Worm (Caenorhabditis elegans): Measurements from ENCODE around the gene arrd-24.

Gene arrd-24

DNA sequence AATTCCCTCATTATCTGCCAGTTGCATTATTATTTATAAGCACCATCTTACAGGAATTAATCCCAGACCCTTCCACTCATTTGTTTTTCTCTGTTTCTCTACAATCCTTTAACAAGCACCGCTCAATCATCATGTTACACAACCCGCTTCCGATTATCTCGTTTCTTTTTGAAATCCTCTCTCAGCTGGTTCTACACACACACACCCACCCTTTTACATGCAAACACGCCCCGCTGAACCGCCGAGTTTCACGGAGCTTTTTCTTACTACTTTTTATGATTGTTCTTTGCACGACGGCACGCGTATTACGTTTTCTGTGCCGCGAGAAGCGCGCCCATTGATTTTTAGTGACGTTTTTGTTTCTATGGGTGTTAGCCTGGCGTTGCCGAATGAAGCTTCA is 6.5 kb downstream of the arrd-24 start:
- TF ChIP-seq nhr-12 (tag; optimal IDR thresholded peaks at IDR 0.05) (no peak), pha-4 (tag; optimal IDR thresholded peaks at IDR 0.05) (peak; percentile 23), jun-1 (tag; optimal IDR thresholded peaks at IDR 0.05) (peak; percentile 3), hmg-11 (tag; optimal IDR thresholded peaks at IDR 0.05) (peak; percentile 32), sea-2 (GFP tag; optimal IDR thresholded peaks at IDR 0.05) (no peak), fkh-10 (GFP tag; optimal IDR thresholded peaks at IDR 0.05) (peak; percentile 4), ZK546.5 (tag; optimal IDR thresholded peaks at IDR 0.05) (no peak), ztf-4 (tag; optimal IDR thresholded peaks at IDR 0.05) (no peak), ceh-9 (tag; optimal IDR thresholded peaks at IDR 0.05) (no peak), ztf-11 (tag; optimal IDR thresholded peaks at IDR 0.05) (no peak), mdl-1 (tag; optimal IDR thresholded peaks at IDR 0.05) (peak; percentile 4), ceh-82 (tag; optimal IDR thresholded peaks at IDR 0.05) (no peak), daf-12 (tag; optimal IDR thresholded peaks at IDR 0.05) (no peak), unc-62 (GFP tag; optimal IDR thresholded peaks at IDR 0.05) (no peak), nhr-23 (tag; optimal IDR thresholded peaks at IDR 0.05) (no peak), nhr-43 (tag; optimal IDR thresholded peaks at IDR 0.05; ENCODE audit: poor library complexity, severe bottlenecking) (no peak), nhr-28 (tag; optimal IDR thresholded peaks at IDR 0.05) (no peak), lin-39 (tag; optimal IDR thresholded peaks at IDR 0.05) (peak; percentile 80), nhr-237 (tag; optimal IDR thresholded peaks at IDR 0.05) (no peak), elt-2 (tag; optimal IDR thresholded peaks at IDR 0.05) (peak; percentile 13), skn-1 (tag; optimal IDR thresholded peaks at IDR 0.05) (peak; percentile 12), tbx-2 (tag; optimal IDR thresholded peaks at IDR 0.05) (no peak), egl-5 (tag; optimal IDR thresholded peaks at IDR 0.05) (peak; percentile 19), pqm-1 (tag; optimal IDR thresholded peaks at IDR 0.05) (peak; percentile 10), nhr-76 (tag; optimal IDR thresholded peaks at IDR 0.05) (no peak), nfya-1 (tag; optimal IDR thresholded peaks at IDR 0.05; ENCODE audit: insufficient read depth) (peak; percentile 74), lin-15B (tag; optimal IDR thresholded peaks at IDR 0.05) (peak; percentile 46)

DNA sequence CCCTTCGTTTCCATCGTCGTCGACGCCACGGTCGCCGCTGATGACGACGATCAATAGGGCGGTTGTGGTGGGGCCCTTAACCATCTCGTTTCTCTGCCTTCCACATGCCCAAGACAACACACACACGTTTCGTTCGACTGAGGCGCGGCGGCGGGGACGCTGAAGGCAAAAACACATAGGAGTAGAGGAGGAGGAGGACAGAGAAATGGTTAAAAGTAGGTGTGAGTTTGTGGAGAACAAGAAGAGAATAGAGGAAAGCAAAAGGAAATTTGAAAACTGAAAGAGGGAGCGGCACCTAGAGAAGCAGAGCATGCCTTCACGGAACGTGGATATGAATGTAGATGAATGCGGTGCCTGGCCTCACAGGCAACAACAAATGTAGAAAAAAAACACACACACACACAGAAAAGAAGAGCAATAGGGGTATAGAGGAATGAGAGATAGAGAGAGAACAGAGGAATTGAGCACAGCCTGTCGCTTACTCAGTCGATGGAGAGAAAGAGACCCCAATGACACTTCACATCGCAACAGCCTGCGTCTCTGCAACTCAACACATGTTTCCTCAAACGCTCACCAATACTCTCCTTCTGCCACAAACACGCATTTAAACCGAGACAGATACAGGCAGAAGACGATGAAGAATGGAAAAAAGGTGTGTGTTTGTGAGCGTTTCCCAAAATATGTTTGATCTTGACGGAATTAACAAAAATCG is 10.9 kb downstream of the arrd-24 start:
- TF ChIP-seq mml-1 (tag; optimal IDR thresholded peaks at IDR 0.05) (no peak), fkh-10 (GFP tag; optimal IDR thresholded peaks at IDR 0.05) (no peak), lsy-12 (tag; optimal IDR thresholded peaks at IDR 0.05) (peak; percentile 55), egl-27 (tag; optimal IDR thresholded peaks at IDR 0.05) (peak; percentile 48), nhr-11 (tag; optimal IDR thresholded peaks at IDR 0.05) (peak; percentile 60), ceh-82 (tag; optimal IDR thresholded peaks at IDR 0.05) (no peak), nhr-237 (tag; optimal IDR thresholded peaks at IDR 0.05) (no peak), nhr-23 (tag; optimal IDR thresholded peaks at IDR 0.05) (peak; percentile 31), elt-1 (tag; optimal IDR thresholded peaks at IDR 0.05) (peak; percentile 57), unc-62 (GFP tag; optimal IDR thresholded peaks at IDR 0.05) (peak; percentile 79), unc-39 (tag; optimal IDR thresholded peaks at IDR 0.05) (no peak), mdl-1 (tag; optimal IDR thresholded peaks at IDR 0.05) (no peak), lin-15B (tag; optimal IDR thresholded peaks at IDR 0.05) (peak; percentile 20), egl-5 (tag; optimal IDR thresholded peaks at IDR 0.05) (peak; percentile 41), ztf-11 (tag; optimal IDR thresholded peaks at IDR 0.05) (no peak), R02D3.7 (tag; optimal IDR thresholded peaks at IDR 0.05) (peak; percentile 10), ztf-4 (tag; optimal IDR thresholded peaks at IDR 0.05) (peak; percentile 48), hmg-11 (tag; optimal IDR thresholded peaks at IDR 0.05) (peak; percentile 95), eor-1 (tag; optimal IDR thresholded peaks at IDR 0.05) (no peak), jun-1 (tag; optimal IDR thresholded peaks at IDR 0.05) (peak; percentile 76), ZK546.5 (tag; optimal IDR thresholded peaks at IDR 0.05) (no peak), snpc-4 (tag; optimal IDR thresholded peaks at IDR 0.05) (peak; percentile 63), tbx-2 (tag; optimal IDR thresholded peaks at IDR 0.05) (peak; percentile 55), lin-39 (tag; optimal IDR thresholded peaks at IDR 0.05) (peak; percentile 50), ama-1 (optimal IDR thresholded peaks at IDR 0.05) (no peak), nhr-12 (tag; optimal IDR thresholded peaks at IDR 0.05) (no peak), skn-1 (tag; optimal IDR thresholded peaks at IDR 0.05) (peak; percentile 24), pha-4 (tag; optimal IDR thresholded peaks at IDR 0.05) (peak; percentile 90), zag-1 (tag; optimal IDR thresholded peaks at IDR 0.05) (no peak), fkh-2 (tag; optimal IDR thresholded peaks at IDR 0.05) (peak; percentile 40), pqm-1 (tag; optimal IDR thresholded peaks at IDR 0.05) (peak; percentile 27), nhr-43 (tag; optimal IDR thresholded peaks at IDR 0.05; ENCODE audit: poor library complexity, severe bottlenecking) (no peak), fos-1 (tag; optimal IDR thresholded peaks at IDR 0.05) (no peak), elt-3 (tag; optimal IDR thresholded peaks at IDR 0.05) (no peak), ceh-28 (tag; optimal IDR thresholded peaks at IDR 0.05) (peak; percentile 62), ceh-16 (tag; optimal IDR thresholded peaks at IDR 0.05) (no peak), nhr-28 (tag; optimal IDR thresholded peaks at IDR 0.05) (no peak), nfya-1 (tag; optimal IDR thresholded peaks at IDR 0.05; ENCODE audit: insufficient read depth) (peak; percentile 63), daf-12 (tag; optimal IDR thresholded peaks at IDR 0.05) (no peak), nhr-25 (tag; optimal IDR thresholded peaks at IDR 0.05) (no peak), nhr-76 (tag; optimal IDR thresholded peaks at IDR 0.05) (no peak), sea-2 (GFP tag; optimal IDR thresholded peaks at IDR 0.05) (no peak), aly-2 (tag; optimal IDR thresholded peaks at IDR 0.05) (no peak), nhr-77 (tag; optimal IDR thresholded peaks at IDR 0.05) (no peak), nhr-67 (tag; optimal IDR thresholded peaks at IDR 0.05) (no peak), elt-2 (tag; optimal IDR thresholded peaks at IDR 0.05) (peak; percentile 68), ceh-9 (tag; optimal IDR thresholded peaks at IDR 0.05) (no peak)
